Fruit fly (Drosophila melanogaster): Measurements from ENCODE around the gene PH4alphaMP.

The PH4alphaMP gene

DNA sequence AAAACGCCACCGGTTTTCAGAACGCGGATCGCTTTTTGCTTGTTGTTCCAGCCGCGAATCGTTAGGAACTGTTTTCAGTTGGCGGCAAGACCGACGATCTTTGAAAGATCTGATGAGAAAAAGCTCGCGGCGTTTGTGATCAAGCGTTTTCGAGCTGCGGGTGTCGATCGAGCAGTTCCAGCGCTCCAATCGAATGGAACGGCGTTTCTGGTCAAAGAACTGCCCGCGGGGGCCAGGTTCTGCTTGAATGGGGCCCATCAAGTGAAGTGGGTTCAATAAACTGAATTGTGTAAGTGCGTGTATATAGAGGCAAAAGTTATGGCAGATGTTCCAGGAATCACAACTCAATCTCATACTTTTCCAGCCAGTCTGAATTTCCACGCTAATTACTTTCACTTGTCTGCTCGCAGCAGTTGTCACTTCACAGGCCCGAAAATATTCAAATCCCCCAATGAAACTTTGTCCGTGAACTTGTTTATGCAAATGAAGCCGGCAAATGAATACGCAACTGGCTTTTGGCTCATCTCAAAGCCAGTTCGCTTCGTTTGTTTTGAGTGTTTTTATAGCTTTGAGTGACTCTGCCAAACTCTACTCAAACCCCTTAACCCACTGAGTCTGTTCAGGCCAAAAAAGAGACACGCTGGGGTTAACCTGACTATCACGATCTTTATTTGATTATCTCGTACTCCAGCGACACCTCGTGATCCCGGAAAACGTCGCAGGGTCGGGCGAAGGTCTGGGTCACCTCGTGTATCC lies at the start of gene PH4alphaMP:
TSS of gene PH4alphaMP (minus strand) at position 51 of the 756 bp plus-strand sequence.
- no peak for TF ChIP-seq pan (optimal IDR thresholded peaks at IDR 0.05)
- peak in 1 of 2 experiments; percentile 41 for TF ChIP-seq EcR (GFP tag; optimal IDR thresholded peaks at IDR 0.05)

DNA sequence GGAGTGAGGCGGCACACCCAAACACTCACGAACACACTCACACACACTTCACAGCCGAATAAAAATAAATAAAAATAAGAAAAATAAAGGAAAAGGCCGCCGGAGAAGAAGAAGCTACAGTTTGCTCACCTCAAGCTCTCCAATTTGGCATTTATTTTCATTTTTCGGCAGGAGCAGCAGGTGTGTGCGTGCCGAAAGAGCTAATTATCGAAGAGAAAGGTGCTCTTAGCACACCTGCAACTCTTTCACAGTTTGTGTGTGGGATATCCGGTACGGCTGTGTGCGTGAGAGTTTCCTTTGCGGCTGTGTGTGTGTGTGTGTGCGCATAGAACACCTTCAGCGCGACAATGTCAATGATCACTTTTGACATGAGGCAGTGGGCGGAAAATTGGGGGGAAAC lies 49.0 kb upstream of the PH4alphaMP start:
- TF ChIP-seq psq (optimal IDR thresholded peaks at IDR 0.05) (no peak), EcR (GFP tag; optimal IDR thresholded peaks at IDR 0.05) (no peak), pan (optimal IDR thresholded peaks at IDR 0.05) (no peak), usp (GFP tag; optimal IDR thresholded peaks at IDR 0.05) (no peak), CG8478 (optimal IDR thresholded peaks at IDR 0.05) (no peak), Dll (optimal IDR thresholded peaks at IDR 0.05) (no peak)

DNA sequence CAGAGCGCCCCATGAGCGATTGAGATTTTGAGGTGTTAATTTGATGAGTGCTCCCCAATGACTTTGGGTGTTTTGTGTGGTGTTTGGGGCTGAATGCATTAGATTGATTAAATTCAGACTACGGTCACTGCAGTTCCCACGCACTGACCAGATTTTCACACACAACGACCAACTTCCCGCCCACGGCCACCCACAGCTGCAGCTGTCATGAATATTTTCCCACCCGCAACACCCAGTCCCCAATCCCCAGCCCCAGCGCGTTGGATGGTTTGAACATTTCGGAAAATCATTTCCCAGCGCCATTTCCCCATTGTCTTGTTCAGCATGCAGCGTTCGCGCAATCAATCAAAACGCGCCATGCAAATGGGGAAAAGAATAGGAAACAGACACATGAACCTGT lies 45.5 kb upstream of the PH4alphaMP start:
- TF ChIP-seq psq (optimal IDR thresholded peaks at IDR 0.05) (no peak), pan (optimal IDR thresholded peaks at IDR 0.05) (no peak), EcR (GFP tag; optimal IDR thresholded peaks at IDR 0.05) (no peak), CG8478 (optimal IDR thresholded peaks at IDR 0.05) (no peak), Dll (optimal IDR thresholded peaks at IDR 0.05) (no peak), usp (GFP tag; optimal IDR thresholded peaks at IDR 0.05) (no peak)

DNA sequence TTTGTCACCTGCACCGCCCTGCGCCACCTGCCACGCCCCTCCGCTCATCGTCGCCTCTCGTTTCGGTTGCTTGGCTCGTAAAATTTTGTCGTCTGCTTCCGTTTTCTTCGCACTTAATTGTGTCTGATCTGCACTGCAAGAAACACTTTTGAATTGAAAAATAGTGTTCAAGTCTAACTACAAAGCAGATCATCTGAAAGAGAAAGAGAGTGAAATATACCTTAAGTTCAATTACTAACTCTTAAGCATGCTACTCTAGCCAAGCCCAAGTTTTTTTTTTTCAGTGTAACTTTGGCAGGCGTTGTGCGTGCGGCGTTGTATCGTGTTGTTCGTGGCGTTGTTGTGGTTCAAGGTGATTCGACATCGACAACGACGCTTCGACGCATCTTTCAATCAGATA lies 44.2 kb upstream of the PH4alphaMP start:
- TF ChIP-seq psq (optimal IDR thresholded peaks at IDR 0.05) (no peak), pan (optimal IDR thresholded peaks at IDR 0.05) (no peak), Dll (optimal IDR thresholded peaks at IDR 0.05) (no peak), EcR (GFP tag; optimal IDR thresholded peaks at IDR 0.05) (no peak), CG8478 (optimal IDR thresholded peaks at IDR 0.05) (no peak), usp (GFP tag; optimal IDR thresholded peaks at IDR 0.05) (no peak)

DNA sequence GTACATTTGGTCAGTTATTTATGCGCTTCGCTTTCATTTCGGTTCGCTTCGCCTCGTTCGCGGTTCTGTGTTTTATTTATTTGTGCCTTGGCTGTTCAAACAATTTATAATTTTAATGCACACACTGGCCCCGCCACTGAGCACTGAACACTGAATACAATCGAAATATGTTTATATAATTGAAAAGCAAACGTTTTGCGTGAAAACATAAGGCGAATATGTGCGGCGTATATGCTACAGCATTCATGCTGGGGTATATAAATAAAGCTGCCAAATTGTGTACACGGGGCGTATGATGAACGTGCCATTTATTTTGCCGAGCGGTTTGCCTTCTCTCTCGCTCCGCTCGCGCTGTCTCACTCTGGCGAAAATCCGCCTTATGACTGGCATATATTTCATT lies 41.0 kb upstream of the PH4alphaMP start:
- TF ChIP-seq CG8478 (optimal IDR thresholded peaks at IDR 0.05), result no peak
- TF ChIP-seq EcR (GFP tag; optimal IDR thresholded peaks at IDR 0.05), result no peak
- TF ChIP-seq pan (optimal IDR thresholded peaks at IDR 0.05), result no peak
- TF ChIP-seq psq (optimal IDR thresholded peaks at IDR 0.05), result no peak
- no peak for TF ChIP-seq usp (GFP tag; optimal IDR thresholded peaks at IDR 0.05)
- TF ChIP-seq Dll (optimal IDR thresholded peaks at IDR 0.05), result no peak

DNA sequence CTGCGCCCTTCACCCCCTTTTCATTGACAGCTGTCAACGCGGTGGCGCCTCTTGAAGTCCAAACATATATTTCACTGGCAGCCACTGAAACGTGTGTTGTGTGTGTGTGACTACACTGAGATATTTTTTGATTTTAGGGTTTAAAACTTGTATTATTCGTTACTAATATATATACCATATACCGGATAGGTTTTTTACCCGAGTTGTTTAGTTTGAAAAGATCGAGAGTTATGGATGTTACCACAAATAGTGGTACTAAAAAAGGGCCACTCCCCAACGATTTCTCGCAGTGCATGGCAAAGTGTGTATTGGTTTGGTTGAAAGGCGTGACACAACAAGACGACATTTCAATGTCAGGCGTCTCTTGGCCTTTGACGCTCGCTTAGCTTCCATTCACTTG lies 40.5 kb upstream of the PH4alphaMP start:
- TF ChIP-seq pan (optimal IDR thresholded peaks at IDR 0.05) (no peak), Dll (optimal IDR thresholded peaks at IDR 0.05) (no peak), CG8478 (optimal IDR thresholded peaks at IDR 0.05) (no peak), usp (GFP tag; optimal IDR thresholded peaks at IDR 0.05) (no peak), EcR (GFP tag; optimal IDR thresholded peaks at IDR 0.05) (no peak), psq (optimal IDR thresholded peaks at IDR 0.05) (no peak)

DNA sequence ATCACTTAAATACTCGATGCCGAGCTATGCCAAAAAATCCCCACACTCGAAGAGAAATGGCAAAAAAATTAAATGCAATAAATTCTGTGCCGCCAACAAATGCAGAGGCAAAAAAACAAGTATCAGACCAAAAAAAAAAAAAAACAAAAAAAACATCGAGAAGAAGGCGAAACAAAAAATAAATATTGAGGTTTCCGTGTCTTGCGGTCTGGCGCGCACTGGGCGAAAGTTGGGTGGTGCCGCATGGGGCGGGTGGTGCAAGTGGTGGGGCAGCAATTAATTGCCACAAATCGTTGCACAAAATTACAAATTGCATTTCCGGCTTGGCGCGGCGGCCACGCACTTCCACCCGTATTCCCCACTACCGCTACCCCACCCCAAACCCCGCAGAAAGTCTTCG lies 38.5 kb upstream of the PH4alphaMP start:
- TF ChIP-seq psq (optimal IDR thresholded peaks at IDR 0.05), result no peak
- TF ChIP-seq usp (GFP tag; optimal IDR thresholded peaks at IDR 0.05), result no peak
- no peak for TF ChIP-seq CG8478 (optimal IDR thresholded peaks at IDR 0.05)
- TF ChIP-seq Dll (optimal IDR thresholded peaks at IDR 0.05), result no peak
- no peak for TF ChIP-seq EcR (GFP tag; optimal IDR thresholded peaks at IDR 0.05)
- no peak for TF ChIP-seq pan (optimal IDR thresholded peaks at IDR 0.05)

DNA sequence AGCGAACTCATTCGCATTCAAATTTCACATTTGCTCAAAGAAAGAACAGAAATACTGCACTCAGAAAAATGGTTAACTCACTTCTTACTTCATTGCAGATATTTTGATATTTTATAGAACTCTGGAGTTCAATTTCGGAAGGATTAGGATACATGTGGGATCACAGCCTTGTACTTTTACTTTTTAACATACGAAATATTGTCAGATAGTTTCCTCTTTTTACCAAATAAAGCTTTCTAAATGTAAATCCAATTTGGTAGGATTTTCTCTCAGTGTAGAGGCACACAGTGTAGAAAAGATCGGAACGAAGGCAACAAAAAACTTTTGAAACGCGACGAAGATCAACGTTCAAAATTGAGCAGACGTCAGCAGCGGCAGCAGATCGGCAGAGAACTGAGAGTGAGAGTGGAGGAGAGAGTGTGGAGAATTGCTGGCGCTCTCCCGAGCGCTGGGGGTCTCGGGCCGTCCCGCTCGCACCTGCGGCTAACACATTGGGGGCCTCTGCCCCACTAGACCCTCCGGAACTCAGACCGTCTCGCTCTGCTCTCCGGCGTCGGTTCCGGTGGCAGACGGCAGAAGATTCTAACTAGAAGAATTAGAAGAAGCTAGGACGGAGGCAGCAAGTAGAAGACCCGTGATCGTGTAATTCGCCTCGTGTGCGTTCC lies 36.2 kb upstream of the PH4alphaMP start, which contains the start of gene tmod:
TSS of gene tmod (plus strand) at position 619 of the 665 bp plus-strand sequence.
- TF ChIP-seq Dll (optimal IDR thresholded peaks at IDR 0.05), result peak; percentile 82
- TF ChIP-seq pan (optimal IDR thresholded peaks at IDR 0.05), result no peak

DNA sequence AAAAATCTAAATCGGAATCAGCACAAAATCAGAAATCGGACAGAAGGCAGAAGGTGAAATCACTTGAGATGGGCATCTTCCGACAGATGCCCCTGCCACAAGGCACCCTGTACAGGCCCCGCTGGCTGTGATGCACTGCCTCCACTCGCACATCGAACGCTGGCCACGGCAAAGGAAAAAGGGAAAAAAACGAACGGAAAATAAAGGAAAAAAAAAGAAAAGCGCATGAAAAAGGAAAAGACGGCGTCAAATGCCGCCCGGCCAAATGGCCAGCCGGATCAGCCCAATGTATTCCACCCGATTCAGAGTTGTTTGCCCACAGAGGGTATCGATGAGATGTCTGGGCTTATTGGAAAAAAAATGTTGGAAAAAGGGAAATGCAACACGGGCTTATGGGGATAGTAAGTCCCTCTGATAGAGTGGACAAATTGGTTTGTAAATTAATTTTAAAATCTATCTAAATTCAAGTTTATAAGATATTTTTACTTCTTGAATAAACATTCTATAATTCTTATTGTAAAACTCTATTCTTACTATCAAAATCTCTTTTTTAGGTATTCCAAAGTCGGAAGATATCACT lies 35.3 kb upstream of the PH4alphaMP start:
- TF ChIP-seq CG8478 (optimal IDR thresholded peaks at IDR 0.05) (no peak), usp (GFP tag; optimal IDR thresholded peaks at IDR 0.05) (no peak), EcR (GFP tag; optimal IDR thresholded peaks at IDR 0.05) (no peak), Dll (optimal IDR thresholded peaks at IDR 0.05) (no peak)

DNA sequence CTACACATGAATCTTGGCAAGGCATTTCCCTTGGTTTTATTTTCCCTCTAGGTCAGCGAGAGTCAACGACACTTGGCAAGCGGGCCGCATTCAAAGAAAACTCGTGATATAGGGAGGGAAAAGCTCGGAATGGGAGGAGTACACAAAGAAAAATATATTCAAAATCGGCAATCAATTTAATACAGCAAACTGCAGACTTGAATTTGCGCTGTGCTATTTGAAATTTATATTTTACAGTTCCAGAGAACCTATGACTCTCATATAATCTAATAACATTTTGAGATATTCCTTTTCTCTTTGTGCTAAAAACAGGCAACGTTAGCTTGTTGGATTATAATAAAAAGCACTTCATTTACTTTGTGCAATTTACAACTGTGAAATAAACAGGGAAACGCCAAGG lies 33.6 kb upstream of the PH4alphaMP start:
- TF ChIP-seq pan (optimal IDR thresholded peaks at IDR 0.05), result no peak
- no peak for TF ChIP-seq CG8478 (optimal IDR thresholded peaks at IDR 0.05)
- TF ChIP-seq usp (GFP tag; optimal IDR thresholded peaks at IDR 0.05), result no peak
- TF ChIP-seq EcR (GFP tag; optimal IDR thresholded peaks at IDR 0.05), result no peak
- TF ChIP-seq Dll (optimal IDR thresholded peaks at IDR 0.05), result no peak
- no peak for TF ChIP-seq psq (optimal IDR thresholded peaks at IDR 0.05)

DNA sequence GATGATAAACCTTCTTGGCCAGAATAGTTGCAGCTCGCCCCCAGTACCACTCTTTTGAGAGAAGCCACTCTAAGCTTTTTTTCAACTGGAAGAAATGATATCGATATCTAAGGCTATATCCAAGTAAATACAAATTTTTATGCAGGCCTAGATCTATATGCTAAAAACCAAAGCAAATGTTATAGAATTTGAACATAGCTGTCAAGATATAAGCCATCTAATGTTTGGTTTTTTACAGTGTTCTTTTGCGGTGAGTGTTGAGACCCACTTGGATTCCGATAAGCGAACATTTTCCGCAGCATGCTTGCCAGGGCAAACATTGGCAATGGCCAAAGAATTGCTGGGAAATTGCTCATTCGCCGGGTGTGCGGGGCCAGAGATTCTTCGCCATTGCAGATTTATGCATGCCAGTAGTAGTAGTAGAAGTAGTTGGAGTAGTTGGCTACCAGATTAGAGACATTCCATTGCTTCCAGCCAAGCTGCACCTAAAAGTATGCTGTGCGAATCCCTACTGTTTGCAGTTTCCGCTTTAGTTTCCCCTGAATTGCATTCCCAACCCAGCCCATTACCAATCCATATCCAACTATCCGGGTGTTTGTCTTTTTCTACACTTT lies 32.8 kb upstream of the PH4alphaMP start:
- TF ChIP-seq pan (optimal IDR thresholded peaks at IDR 0.05) (no peak), EcR (GFP tag; optimal IDR thresholded peaks at IDR 0.05) (no peak), CG8478 (optimal IDR thresholded peaks at IDR 0.05) (no peak), psq (optimal IDR thresholded peaks at IDR 0.05) (no peak), usp (GFP tag; optimal IDR thresholded peaks at IDR 0.05) (no peak)

DNA sequence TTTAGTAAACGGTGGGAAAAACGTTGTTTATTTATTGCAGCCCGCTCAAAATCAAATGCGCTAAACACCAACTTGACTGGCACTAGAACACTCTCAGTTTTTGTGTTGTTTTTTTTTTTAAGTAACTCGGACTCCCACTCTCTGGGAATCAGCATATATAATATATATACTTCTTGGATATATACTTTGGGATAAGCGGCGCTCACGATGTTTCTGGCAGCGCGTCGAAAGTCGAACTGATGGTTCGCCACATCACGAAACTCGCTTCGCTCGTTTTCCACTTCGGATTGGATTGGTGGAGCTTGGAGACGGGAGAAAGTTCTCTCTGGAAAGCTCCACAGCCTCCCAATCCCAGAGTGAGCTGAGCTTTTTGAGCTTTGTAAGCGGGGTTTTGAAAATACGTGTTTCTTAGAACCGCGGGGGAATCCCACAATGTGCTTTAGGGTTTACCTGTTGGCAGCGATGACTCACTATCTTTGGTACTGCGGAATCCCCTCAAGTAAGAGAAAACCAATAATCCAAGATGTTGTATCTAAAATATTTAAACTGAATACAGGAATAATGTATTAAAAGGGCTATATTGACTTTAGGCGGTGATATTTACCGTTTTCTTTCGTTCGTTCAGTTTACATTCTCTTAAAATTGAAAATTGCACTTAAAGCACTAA lies 31.0 kb upstream of the PH4alphaMP start, which contains the start of gene jdp:
TSS of gene jdp (minus strand) at position 239 of the 667 bp plus-strand sequence.
- TF ChIP-seq CG8478 (optimal IDR thresholded peaks at IDR 0.05) (no peak), usp (GFP tag; optimal IDR thresholded peaks at IDR 0.05) (no peak), EcR (GFP tag; optimal IDR thresholded peaks at IDR 0.05) (no peak), psq (optimal IDR thresholded peaks at IDR 0.05) (no peak), pan (optimal IDR thresholded peaks at IDR 0.05) (no peak), Dll (optimal IDR thresholded peaks at IDR 0.05) (no peak)

Data from whole organism.